Worm (Caenorhabditis elegans) whole organism, late embryonic: Measurements from ENCODE around the gene let-99.

ENCODE experiments used
- F13H6.1 ChIP-seq: sonication (generic microtip); optimal IDR thresholded peaks from 2 replicates; lab custom pipeline; 2016; ENCODE audit warnings: missing genetic modification characterization, missing compliant biosample characterization
- T23F11.4 ChIP-seq: fragments of 200-800 bp; sonication (Bioruptor generic); optimal IDR thresholded peaks from 2 replicates; lab custom pipeline; 2018; ENCODE audit warnings: mild to moderate bottlenecking, missing genetic modification characterization, missing compliant biosample characterization
- ahr-1 ChIP-seq: sonication (generic microtip); optimal IDR thresholded peaks from 2 replicates; lab custom pipeline; 2016; ENCODE audit warnings: missing genetic modification characterization, missing compliant biosample characterization
- ama-1 ChIP-seq: fragments of 150-350 bp; optimal IDR thresholded peaks from 2 replicates; lab custom pipeline; 2014
- ceh-14 ChIP-seq: sonication (generic microtip); optimal IDR thresholded peaks from 2 replicates; lab custom pipeline; 2016; ENCODE audit warnings: missing genotype, missing genetic modification characterization, missing compliant biosample characterization
- ceh-31 ChIP-seq: sonication (generic microtip); optimal IDR thresholded peaks from 2 replicates; lab custom pipeline; 2016; ENCODE audit warnings: missing genetic modification characterization, missing compliant biosample characterization
- ceh-34 ChIP-seq: sonication (generic microtip); optimal IDR thresholded peaks from 2 replicates; lab custom pipeline; 2016; ENCODE audit warnings: mild to moderate bottlenecking, missing genetic modification characterization, missing compliant biosample characterization
- ceh-45 ChIP-seq: fragments of 200-800 bp; sonication (Bioruptor generic); IDR thresholded peaks from 2 replicates; pipeline ENCODE4 v1.3.6; 2022; ENCODE audit warnings: missing genetic modification reagents, missing genetic modification characterization, missing compliant biosample characterization
- ceh-48 ChIP-seq: sonication (generic microtip); optimal IDR thresholded peaks from 2 replicates; lab custom pipeline; 2016; ENCODE audit warnings: missing genetic modification characterization, inconsistent platforms, missing compliant biosample characterization
- che-1 ChIP-seq: sonication (generic microtip); optimal IDR thresholded peaks from 2 replicates; lab custom pipeline; 2016; ENCODE audit warnings: mild to moderate bottlenecking, missing genetic modification characterization, missing compliant biosample characterization
- dve-1 ChIP-seq: sonication (generic microtip); optimal IDR thresholded peaks from 2 replicates; lab custom pipeline; 2017; ENCODE audit warnings: antibody characterized with exemption, mild to moderate bottlenecking, missing genetic modification characterization, missing compliant biosample characterization
- elt-4 ChIP-seq: sonication (generic microtip); optimal IDR thresholded peaks from 2 replicates; lab custom pipeline; 2016; ENCODE audit warnings: missing genetic modification characterization, missing compliant biosample characterization
- fax-1 ChIP-seq: sonication (generic microtip); optimal IDR thresholded peaks from 2 replicates; lab custom pipeline; 2016; ENCODE audit warnings: missing genotype, missing genetic modification characterization, missing compliant biosample characterization
- fkh-6 ChIP-seq: sonication (generic microtip); optimal IDR thresholded peaks from 2 replicates; lab custom pipeline; 2016; ENCODE audit warnings: missing genetic modification characterization, missing compliant biosample characterization
- hlh-15 ChIP-seq: sonication (generic microtip); optimal IDR thresholded peaks from 2 replicates; lab custom pipeline; 2016; ENCODE audit warnings: missing genetic modification characterization, missing compliant biosample characterization
- hlh-8 ChIP-seq: sonication (generic microtip); optimal IDR thresholded peaks from 2 replicates; lab custom pipeline; 2016; ENCODE audit warnings: missing genotype, missing genetic modification characterization, missing compliant biosample characterization
- lim-6 ChIP-seq: sonication (generic microtip); optimal IDR thresholded peaks from 2 replicates; lab custom pipeline; 2016; ENCODE audit warnings: missing genetic modification characterization, missing compliant biosample characterization
- lin-11 ChIP-seq: fragments of 200-800 bp; sonication (Bioruptor generic); optimal IDR thresholded peaks from 2 replicates; lab custom pipeline; 2018; ENCODE audit warnings: mild to moderate bottlenecking, missing genetic modification characterization, missing compliant biosample characterization
- nfya-1 ChIP-seq: sonication (generic microtip); optimal IDR thresholded peaks from 2 replicates; lab custom pipeline; 2017; ENCODE audit warnings: missing genetic modification characterization, mild to moderate bottlenecking, missing compliant biosample characterization, antibody characterized with exemption, moderate library complexity
- npax-4 ChIP-seq: sonication (generic microtip); optimal IDR thresholded peaks from 2 replicates; lab custom pipeline; 2016; ENCODE audit warnings: missing genetic modification characterization, missing compliant biosample characterization
- odd-2 ChIP-seq: sonication (generic microtip); optimal IDR thresholded peaks from 2 replicates; lab custom pipeline; 2017; ENCODE audit warnings: antibody characterized with exemption, mild to moderate bottlenecking, missing genetic modification characterization, missing compliant biosample characterization
- pha-4 ChIP-seq: fragments of 150-350 bp; optimal IDR thresholded peaks from 2 replicates; lab custom pipeline; 2018; ENCODE audit warnings: missing biosample characterization, missing genetic modification reagents, missing genetic modification characterization
- pros-1 ChIP-seq: fragments of 150-350 bp; optimal IDR thresholded peaks from 2 replicates; lab custom pipeline; 2014; ENCODE audit warnings: missing biosample characterization, missing genetic modification reagents, missing genetic modification characterization
- ref-2 ChIP-seq: sonication (generic microtip); optimal IDR thresholded peaks from 2 replicates; lab custom pipeline; 2016; ENCODE audit warnings: missing genetic modification characterization, missing compliant biosample characterization
- sox-2 ChIP-seq: fragments of 200-800 bp; sonication (Bioruptor generic); IDR thresholded peaks from 2 replicates; pipeline ENCODE4 v1.3.6; 2022; ENCODE audit warnings: missing genetic modification reagents, missing genetic modification characterization, missing compliant biosample characterization
- syd-9 ChIP-seq: sonication (generic microtip); optimal IDR thresholded peaks from 2 replicates; lab custom pipeline; 2016; ENCODE audit warnings: mild to moderate bottlenecking, missing genetic modification characterization, moderate library complexity, missing compliant biosample characterization
- tbx-7 ChIP-seq: sonication (generic microtip); optimal IDR thresholded peaks from 2 replicates; lab custom pipeline; 2016; ENCODE audit warnings: missing genotype, missing genetic modification characterization, missing compliant biosample characterization
- unc-3 ChIP-seq, 2 experiments: fragments of 200-800 bp in 1 of 2; sonication (Bioruptor generic) in 1 of 2; sonication (generic microtip) in 1 of 2; conservative IDR thresholded peaks in 1 of 2; optimal IDR thresholded peaks in 1 of 2; 2 replicates each; pipeline versions ENCODE4 v1.3.6 to Lab custom; 2016 to 2022; ENCODE audit warnings: missing compliant biosample characterization in 2 of 2, missing genetic modification characterization in 2 of 2, missing genetic modification reagents in 1 of 2
- unc-55 ChIP-seq: sonication (generic microtip); optimal IDR thresholded peaks from 2 replicates; lab custom pipeline; 2017; ENCODE audit warnings: missing biosample characterization, missing genetic modification reagents, missing genetic modification characterization
- unc-86 ChIP-seq: sonication (generic microtip); optimal IDR thresholded peaks from 2 replicates; lab custom pipeline; 2016; ENCODE audit warnings: missing genetic modification characterization, missing compliant biosample characterization
- zip-5 ChIP-seq: sonication (generic microtip); optimal IDR thresholded peaks from 2 replicates; lab custom pipeline; 2016; ENCODE audit warnings: missing genetic modification characterization, missing compliant biosample characterization
- ztf-16 ChIP-seq: sonication (generic microtip); optimal IDR thresholded peaks from 2 replicates; lab custom pipeline; 2017; ENCODE audit warnings: missing genetic modification characterization, missing compliant biosample characterization

Gene let-99

DNA sequence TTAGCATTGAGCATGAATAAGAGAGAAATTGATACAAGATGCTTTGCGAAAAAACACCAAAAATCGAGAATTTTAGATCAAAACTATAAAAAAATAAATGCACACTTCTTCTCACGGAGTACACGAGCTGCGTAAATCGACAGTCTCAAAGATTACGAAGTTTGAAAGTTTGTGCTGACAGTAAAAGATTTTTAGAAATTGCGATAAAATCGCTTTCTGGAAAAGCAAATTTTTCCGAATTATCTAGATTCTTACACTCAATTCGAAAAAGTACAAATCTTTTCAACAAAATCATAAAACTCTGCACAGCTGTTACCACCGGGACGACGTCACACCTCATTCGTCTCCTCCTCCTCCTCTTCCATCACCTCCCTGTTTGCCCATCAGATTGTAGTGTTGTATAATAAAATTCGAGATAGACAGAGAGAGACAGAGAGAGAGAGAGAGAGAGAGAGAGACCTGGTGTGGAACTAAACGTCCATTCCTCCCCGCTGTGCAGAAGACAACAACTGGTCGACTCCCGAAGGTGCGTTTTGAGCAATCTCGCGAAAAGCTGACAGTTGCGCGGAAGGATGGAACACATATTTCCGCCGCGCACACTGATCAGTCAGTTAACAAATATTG, 47.6 kb downstream of the let-99 start (continued):
- TF ChIP-seq ceh-45 (GFP tag; lab: Robert Waterston, UW) (no peak), dve-1 (tag; lab: Kevin White, UChicago) (peak; percentile 0), ztf-16 (tag; lab: Kevin White, UChicago) (no peak), sox-2 (GFP tag; lab: Robert Waterston, UW) (no peak), npax-4 (tag; lab: Kevin White, UChicago) (no peak), pros-1 (tag; lab: Kevin White, UChicago) (no peak), odd-2 (no peak)

DNA sequence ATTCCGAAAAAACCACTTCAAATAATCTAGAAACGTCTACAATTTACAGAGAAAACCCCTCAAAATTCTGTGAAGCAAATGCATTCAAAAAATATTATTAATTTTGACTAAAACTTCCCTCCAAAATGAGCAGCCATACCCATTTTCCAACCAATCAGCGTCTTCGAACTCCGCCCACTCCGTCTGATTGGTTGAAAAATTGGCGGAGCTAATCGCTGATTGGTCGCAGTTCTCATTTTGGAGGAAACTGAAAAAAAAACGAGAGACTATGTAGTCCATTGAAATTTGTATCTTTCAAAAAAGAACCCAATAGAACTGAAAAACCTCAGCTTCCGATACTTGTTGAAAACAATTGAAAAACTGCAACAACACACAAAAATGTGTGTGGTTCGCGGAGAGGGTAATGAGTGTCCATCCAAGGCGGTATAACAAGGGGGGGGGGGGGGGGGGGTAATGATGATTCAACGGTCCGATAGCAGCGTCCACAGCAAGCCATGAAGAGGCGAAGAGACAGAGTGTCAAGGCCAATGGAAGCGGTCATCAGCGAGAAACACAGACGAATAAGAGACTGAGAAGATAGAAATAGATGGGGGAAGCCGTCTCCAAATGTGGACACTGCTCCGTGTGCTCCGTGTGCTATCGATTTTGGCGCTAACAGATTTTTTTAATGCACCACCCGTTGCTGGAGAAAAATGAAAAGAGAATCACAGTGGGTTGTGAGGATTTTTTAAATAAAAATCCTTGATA, 49.5 kb downstream of the let-99 start:
- TF ChIP-seq ama-1 (lab: Kevin White, UChicago) (no peak), ceh-48 (peak; percentile 72), fkh-6 (tag; lab: Kevin White, UChicago) (no peak), fax-1 (tag; lab: Kevin White, UChicago) (no peak), ahr-1 (tag; lab: Kevin White, UChicago) (no peak), unc-3 (GFP tag; conservative IDR thresholded peaks at IDR 0.05; lab: Robert Waterston, UW) (no peak), unc-3 (tag; optimal IDR thresholded peaks at IDR 0.05; lab: Kevin White, UChicago) (no peak), hlh-15 (tag; lab: Kevin White, UChicago) (no peak), che-1 (peak; percentile 0), unc-55 (GFP tag; lab: Kevin White, UChicago) (peak; percentile 45), ceh-14 (no peak), zip-5 (tag; lab: Kevin White, UChicago) (peak; percentile 4), nfya-1 (tag; lab: Kevin White, UChicago) (peak; percentile 99)

- TF ChIP-seq nfya-1 (tag; lab: Kevin White, UChicago) = no peak
- no peak for TF ChIP-seq T23F11.4 (GFP tag; lab: Kevin White, UChicago)
- no peak for TF ChIP-seq F13H6.1 (tag; lab: Kevin White, UChicago)
- TF ChIP-seq tbx-7 (tag; lab: Kevin White, UChicago) = no peak
- no peak for TF ChIP-seq ceh-34 (tag; lab: Kevin White, UChicago)
- TF ChIP-seq lim-6 (tag; lab: Kevin White, UChicago) = no peak
- TF ChIP-seq syd-9 (tag; lab: Kevin White, UChicago) = no peak
- no peak for TF ChIP-seq unc-86 (tag; lab: Kevin White, UChicago)
- TF ChIP-seq lin-11 (tag; lab: Kevin White, UChicago) = no peak
- no peak for TF ChIP-seq hlh-8 (tag; lab: Kevin White, UChicago)
- no peak for TF ChIP-seq ref-2
Observed at ce11 chrIV:12617934-12618333, 50.3 kb downstream of the let-99 start.

ce11 chrIV:12618877-12619276, 51.2 kb downstream of the let-99 start:
- TF ChIP-seq lim-6 (tag; lab: Kevin White, UChicago) (no peak), pha-4 (tag; lab: Kevin White, UChicago) (no peak), T23F11.4 (GFP tag; lab: Kevin White, UChicago) (no peak), ahr-1 (tag; lab: Kevin White, UChicago) (no peak), elt-4 (tag; lab: Kevin White, UChicago) (no peak), sox-2 (GFP tag; lab: Robert Waterston, UW) (peak; percentile 77), ceh-31 (no peak)
